Fruit fly (Drosophila melanogaster): ENCODE measurements around the gene rdgA.

- TF ChIP-seq pad (GFP tag; optimal IDR thresholded peaks at IDR 0.05) (no peak), CG1620 (GFP tag; optimal IDR thresholded peaks at IDR 0.05) (no peak)
Observed at dm6 chrX:9040855-9041254, 134.0 kb downstream of the rdgA start.
